Fruit fly (Drosophila melanogaster) whole organism, prepupa: Measurements from ENCODE around the gene CG31780.

Experiments used
- Blimp-1 ChIP-seq: fragments of 200-800 bp; sonication (Bioruptor generic); optimal IDR thresholded peaks from 3 replicates; lab custom pipeline; 2017; ENCODE audit warnings: missing biosample characterization, missing genetic modification characterization, mild to moderate bottlenecking, moderate library complexity, missing genetic modification reagents
- CG10631 ChIP-seq: fragments of 200-800 bp; sonication (Bioruptor generic); optimal IDR thresholded peaks from 2 replicates; lab custom pipeline; 2016; ENCODE audit warnings: missing biosample characterization, missing genetic modification characterization
- CG10669 ChIP-seq: fragments of 200-800 bp; sonication (Bioruptor generic); optimal IDR thresholded peaks from 3 replicates; lab custom pipeline; 2018; ENCODE audit warnings: missing biosample characterization, mild to moderate bottlenecking, missing genetic modification characterization, moderate library complexity
- CG11762 ChIP-seq: fragments of 200-800 bp; sonication (Bioruptor generic); optimal IDR thresholded peaks from 3 replicates; lab custom pipeline; 2016; ENCODE audit warnings: missing biosample characterization, missing genetic modification characterization; ENCODE audit not compliant: insufficient read depth
- CG11902 ChIP-seq: fragments of 200-800 bp; sonication (Bioruptor generic); optimal IDR thresholded peaks from 3 replicates; lab custom pipeline; 2016; ENCODE audit warnings: missing biosample characterization, missing genetic modification characterization
- CG15336 ChIP-seq: fragments of 200-800 bp; sonication (Bioruptor generic); IDR thresholded peaks from 2 replicates; pipeline ENCODE4 v1.3.6; 2022; ENCODE audit warnings: missing biosample characterization, missing genetic modification characterization
- CG1621 ChIP-seq: fragments of 200-800 bp; sonication (Bioruptor generic); optimal IDR thresholded peaks from 3 replicates; lab custom pipeline; 2018; ENCODE audit warnings: missing biosample characterization, mild to moderate bottlenecking, missing genetic modification characterization
- CG16779 ChIP-seq: fragments of 200-800 bp; sonication (Bioruptor generic); optimal IDR thresholded peaks from 3 replicates; lab custom pipeline; 2017; ENCODE audit warnings: missing biosample characterization, mild to moderate bottlenecking, missing genetic modification characterization
- CG3032 ChIP-seq: fragments of 200-800 bp; optimal IDR thresholded peaks from 2 replicates; lab custom pipeline; 2019; ENCODE audit warnings: missing biosample characterization, mild to moderate bottlenecking, missing genetic modification characterization, moderate library complexity
- CG31627 ChIP-seq: fragments of 200-800 bp; sonication (Bioruptor generic); optimal IDR thresholded peaks from 3 replicates; lab custom pipeline; 2016; ENCODE audit warnings: missing biosample characterization, missing genetic modification characterization
- CG32006 ChIP-seq: fragments of 200-800 bp; sonication (Bioruptor generic); optimal IDR thresholded peaks from 3 replicates; lab custom pipeline; 2017; ENCODE audit warnings: missing biosample characterization, mild to moderate bottlenecking, missing genetic modification characterization
- CG34406 ChIP-seq: fragments of 200-800 bp; sonication (Bioruptor generic); optimal IDR thresholded peaks from 3 replicates; lab custom pipeline; 2016; ENCODE audit warnings: missing biosample characterization, missing genetic modification characterization
- CG3919 ChIP-seq: fragments of 200-800 bp; sonication (Bioruptor generic); optimal IDR thresholded peaks from 3 replicates; lab custom pipeline; 2016; ENCODE audit warnings: missing biosample characterization, missing genetic modification characterization
- CG4318 ChIP-seq: fragments of 200-800 bp; sonication (Bioruptor generic); optimal IDR thresholded peaks from 3 replicates; lab custom pipeline; 2017; ENCODE audit warnings: missing biosample characterization, mild to moderate bottlenecking, missing genetic modification characterization
- CG6163 ChIP-seq: fragments of 200-800 bp; sonication (Bioruptor generic); IDR thresholded peaks from 3 replicates; pipeline ENCODE4 v1.3.6; 2022; ENCODE audit warnings: missing biosample characterization, missing genetic modification characterization
- CG6792 ChIP-seq: fragments of 200-800 bp; sonication (Bioruptor generic); optimal IDR thresholded peaks from 3 replicates; lab custom pipeline; 2016; ENCODE audit warnings: missing biosample characterization, missing genetic modification characterization
- CG6808 ChIP-seq: fragments of 200-800 bp; sonication (Bioruptor generic); optimal IDR thresholded peaks from 3 replicates; lab custom pipeline; 2017; ENCODE audit warnings: missing biosample characterization, missing genetic modification characterization, mild to moderate bottlenecking, moderate library complexity, missing genetic modification reagents
- CG6854 ChIP-seq: fragments of 200-800 bp; sonication (Bioruptor generic); optimal IDR thresholded peaks from 2 replicates; lab custom pipeline; 2017; ENCODE audit warnings: missing biosample characterization, mild to moderate bottlenecking, missing genetic modification characterization
- CG7368 ChIP-seq: fragments of 200-800 bp; sonication (Bioruptor generic); optimal IDR thresholded peaks from 3 replicates; lab custom pipeline; 2016; ENCODE audit warnings: missing biosample characterization, missing genetic modification characterization
- CG8119 ChIP-seq: fragments of 200-800 bp; sonication (Bioruptor generic); IDR thresholded peaks from 3 replicates; pipeline ENCODE4 v1.3.6; 2022; ENCODE audit warnings: missing biosample characterization, missing genetic modification characterization
- CG8319 ChIP-seq: fragments of 200-800 bp; sonication (Bioruptor generic); optimal IDR thresholded peaks from 3 replicates; lab custom pipeline; 2016; ENCODE audit warnings: missing biosample characterization, missing genetic modification characterization
- CG8632 ChIP-seq: fragments of 200-800 bp; sonication (Bioruptor generic); optimal IDR thresholded peaks from 3 replicates; lab custom pipeline; 2016; ENCODE audit warnings: missing biosample characterization, missing genetic modification characterization
- CG9139 ChIP-seq: fragments of 200-800 bp; sonication (Bioruptor generic); optimal IDR thresholded peaks from 3 replicates; lab custom pipeline; 2017; ENCODE audit warnings: missing biosample characterization, mild to moderate bottlenecking, missing genetic modification characterization
- Eip75B ChIP-seq: fragments of 200-800 bp; sonication (Bioruptor generic); optimal IDR thresholded peaks from 3 replicates; lab custom pipeline; 2016; ENCODE audit warnings: missing biosample characterization, missing genetic modification characterization
- Eip78C ChIP-seq: fragments of 200-800 bp; sonication (Bioruptor generic); peaks from one replicate; lab custom pipeline; 2016; ENCODE audit warnings: missing biosample characterization, missing genetic modification characterization
- Ets21C ChIP-seq: fragments of 200-800 bp; sonication (Bioruptor generic); optimal IDR thresholded peaks from 3 replicates; lab custom pipeline; 2016; ENCODE audit warnings: missing biosample characterization, missing genetic modification characterization
- Ets96B ChIP-seq: fragments of 200-800 bp; optimal IDR thresholded peaks from 2 replicates; lab custom pipeline; 2019; ENCODE audit warnings: missing biosample characterization, mild to moderate bottlenecking, missing genetic modification characterization, moderate library complexity
- Gug ChIP-seq: fragments of 200-800 bp; sonication (Bioruptor generic); IDR thresholded peaks from 2 replicates; pipeline ENCODE4 v1.3.6; 2022; ENCODE audit warnings: missing biosample characterization, missing genetic modification characterization
- Hr38 ChIP-seq: sonication (Bioruptor generic); optimal IDR thresholded peaks from 2 replicates; lab custom pipeline; 2016; ENCODE audit warnings: missing biosample characterization, missing genetic modification characterization
- Hr39 ChIP-seq: fragments of 200-800 bp; sonication (Bioruptor generic); optimal IDR thresholded peaks from 2 replicates; lab custom pipeline; 2016; ENCODE audit warnings: missing biosample characterization, missing genetic modification characterization
- Hr4 ChIP-seq: fragments of 200-800 bp; sonication (Bioruptor generic); optimal IDR thresholded peaks from 3 replicates; lab custom pipeline; 2016; ENCODE audit warnings: missing biosample characterization, missing genetic modification characterization
- Met ChIP-seq: fragments of 200-800 bp; sonication (Bioruptor generic); optimal IDR thresholded peaks from 3 replicates; lab custom pipeline; 2016; ENCODE audit warnings: missing biosample characterization, missing genetic modification characterization
- OdsH ChIP-seq: fragments of 200-800 bp; sonication (Bioruptor generic); optimal IDR thresholded peaks from 3 replicates; lab custom pipeline; 2016; ENCODE audit warnings: missing biosample characterization, missing genetic modification characterization
- Smox ChIP-seq: fragments of 200-800 bp; sonication (Bioruptor generic); optimal IDR thresholded peaks from 3 replicates; lab custom pipeline; 2016; ENCODE audit warnings: missing biosample characterization, missing genetic modification characterization
- Sox102F ChIP-seq: fragments of 200-800 bp; sonication (Bioruptor generic); optimal IDR thresholded peaks from 2 replicates; lab custom pipeline; 2016; ENCODE audit warnings: missing biosample characterization, mild to moderate bottlenecking, missing genetic modification characterization
- Sox14 ChIP-seq: fragments of 200-800 bp; sonication (Bioruptor generic); optimal IDR thresholded peaks from 3 replicates; lab custom pipeline; 2016; ENCODE audit warnings: missing biosample characterization, missing genetic modification characterization
- Sox15 ChIP-seq: fragments of 200-800 bp; sonication (Bioruptor generic); optimal IDR thresholded peaks from 3 replicates; lab custom pipeline; 2016; ENCODE audit warnings: missing biosample characterization, missing genetic modification characterization
- acj6 ChIP-seq: fragments of 200-800 bp; sonication (Bioruptor generic); optimal IDR thresholded peaks from 3 replicates; lab custom pipeline; 2016; ENCODE audit warnings: missing biosample characterization, missing genetic modification characterization
- cyc ChIP-seq: fragments of 200-800 bp; sonication (Bioruptor generic); optimal IDR thresholded peaks from 3 replicates; lab custom pipeline; 2016; ENCODE audit warnings: missing biosample characterization, missing genetic modification characterization
- dac ChIP-seq: fragments of 200-800 bp; sonication (Bioruptor generic); optimal IDR thresholded peaks from 2 replicates; lab custom pipeline; 2017; ENCODE audit warnings: missing biosample characterization, mild to moderate bottlenecking, missing genetic modification characterization
- dsx ChIP-seq: fragments of 200-800 bp; optimal IDR thresholded peaks from 3 replicates; lab custom pipeline; 2019; ENCODE audit warnings: missing biosample characterization, mild to moderate bottlenecking, missing genetic modification characterization, moderate library complexity; ENCODE audit not compliant: poor library complexity, severe bottlenecking
- eg ChIP-seq: fragments of 200-800 bp; sonication (Bioruptor generic); IDR thresholded peaks from 3 replicates; pipeline ENCODE4 v1.3.6; 2022; ENCODE audit warnings: missing biosample characterization, missing genetic modification characterization
- fd85E ChIP-seq: fragments of 200-800 bp; sonication (Bioruptor generic); optimal IDR thresholded peaks from 3 replicates; lab custom pipeline; 2016; ENCODE audit warnings: missing biosample characterization, missing genetic modification characterization
- fkh ChIP-seq: fragments of 200-800 bp; sonication (Bioruptor generic); optimal IDR thresholded peaks from 3 replicates; lab custom pipeline; 2017; ENCODE audit warnings: missing biosample characterization, mild to moderate bottlenecking, missing genetic modification characterization, moderate library complexity
- lz ChIP-seq: fragments of 200-800 bp; sonication (Bioruptor generic); optimal IDR thresholded peaks from 3 replicates; lab custom pipeline; 2016; ENCODE audit warnings: missing biosample characterization, missing genetic modification characterization
- net ChIP-seq: fragments of 200-800 bp; sonication (Bioruptor generic); optimal IDR thresholded peaks from 3 replicates; lab custom pipeline; 2016; ENCODE audit warnings: missing biosample characterization, missing genetic modification characterization
- pdm3 ChIP-seq: fragments of 200-800 bp; sonication (Bioruptor generic); optimal IDR thresholded peaks from 3 replicates; lab custom pipeline; 2016; ENCODE audit warnings: missing biosample characterization, missing genetic modification characterization
- salr ChIP-seq, 2 experiments: fragments of 200-800 bp; sonication (Bioruptor generic); optimal IDR thresholded peaks; 3 replicates each; lab custom pipeline; 2016 to 2018; ENCODE audit warnings: missing biosample characterization in 2 of 2, missing genetic modification characterization in 2 of 2, mild to moderate bottlenecking in 1 of 2
- spab ChIP-seq: fragments of 200-800 bp; sonication (Bioruptor generic); optimal IDR thresholded peaks from 2 replicates; lab custom pipeline; 2017; ENCODE audit warnings: missing biosample characterization, mild to moderate bottlenecking, missing genetic modification characterization, missing genetic modification reagents
- ss ChIP-seq, 2 experiments: fragments of 200-800 bp; sonication (Bioruptor generic); optimal IDR thresholded peaks; 2 replicates in 1 of 2; 3 replicates in 1 of 2; lab custom pipeline; 2017 to 2018; ENCODE audit warnings: mild to moderate bottlenecking in 2 of 2, missing biosample characterization in 2 of 2, missing genetic modification characterization in 2 of 2, moderate library complexity in 1 of 2
- svp ChIP-seq: fragments of 200-800 bp; sonication (Bioruptor generic); peaks from one replicate; lab custom pipeline; 2016; ENCODE audit warnings: missing biosample characterization, missing genetic modification characterization
- topi ChIP-seq: fragments of 200-800 bp; sonication (Bioruptor generic); optimal IDR thresholded peaks from 3 replicates; lab custom pipeline; 2016; ENCODE audit warnings: missing biosample characterization, missing genetic modification characterization
- vri ChIP-seq: fragments of 200-800 bp; sonication (Bioruptor generic); optimal IDR thresholded peaks from 3 replicates; lab custom pipeline; 2016; ENCODE audit warnings: missing biosample characterization, mild to moderate bottlenecking, missing genetic modification characterization

The CG31780 gene

dm6 chr2L:15743578-15743977 is 47.7 kb downstream of the CG31780 start:
- TF ChIP-seq CG3032 (tag; lab: Kevin White, UChicago) = peak; percentile 40
- TF ChIP-seq CG3919 (GFP tag; lab: Kevin White, UChicago) = peak; percentile 7
- no peak for TF ChIP-seq dsx (GFP tag; lab: Kevin White, UChicago)
- TF ChIP-seq svp (GFP tag; lab: Kevin White, UChicago) = peak; percentile 91
- no peak for TF ChIP-seq fkh (GFP tag; lab: Kevin White, UChicago)
- no peak for TF ChIP-seq ss (GFP tag; optimal IDR thresholded peaks at IDR 0.05; lab: Kevin White, UChicago)
- TF ChIP-seq Sox14 (GFP tag; lab: Kevin White, UChicago) = peak; percentile 96
- TF ChIP-seq Blimp-1 (GFP tag; lab: Kevin White, UChicago) = no peak
- peak; percentile 89 for TF ChIP-seq CG1621 (tag; lab: Kevin White, UChicago)
- TF ChIP-seq CG6792 (GFP tag; lab: Kevin White, UChicago) = peak; percentile 95
- TF ChIP-seq CG8632 (GFP tag; lab: Kevin White, UChicago) = peak; percentile 92
- TF ChIP-seq CG11902 (GFP tag; lab: Kevin White, UChicago) = peak; percentile 53
- TF ChIP-seq CG11762 (GFP tag; lab: Kevin White, UChicago) = no peak
- peak; percentile 92 for TF ChIP-seq CG34406 (GFP tag; lab: Kevin White, UChicago)
- TF ChIP-seq salr (GFP tag; optimal IDR thresholded peaks at IDR 0.05; lab: Kevin White, UChicago) = peak; percentile 80 to 88
- TF ChIP-seq CG16779 (tag; lab: Kevin White, UChicago) = peak; percentile 78
- TF ChIP-seq lz (GFP tag; lab: Kevin White, UChicago) = peak; percentile 97
- peak; percentile 48 for TF ChIP-seq cyc (GFP tag; lab: Kevin White, UChicago)
- TF ChIP-seq acj6 (GFP tag; lab: Kevin White, UChicago) = peak; percentile 96
- peak; percentile 95 for TF ChIP-seq CG10631 (GFP tag; lab: Kevin White, UChicago)
- peak; percentile 96 for TF ChIP-seq Sox102F
- TF ChIP-seq dac = no peak
- peak; percentile 48 for TF ChIP-seq CG7368 (GFP tag; lab: Kevin White, UChicago)
- TF ChIP-seq CG8119 (GFP tag; lab: Robert Waterston, UW) = 0 out of 3 replicates have a peak, but pooled peaks have one; percentile 54
- TF ChIP-seq fd85E (GFP tag; lab: Kevin White, UChicago) = no peak
- TF ChIP-seq CG10669 (GFP tag; lab: Kevin White, UChicago) = peak; percentile 32
- peak; percentile 85 for TF ChIP-seq net (GFP tag; lab: Kevin White, UChicago)
- TF ChIP-seq CG15336 (GFP tag; lab: Robert Waterston, UW) = no peak
- TF ChIP-seq CG31627 (GFP tag; lab: Kevin White, UChicago) = peak; percentile 98
- TF ChIP-seq Hr38 (GFP tag; lab: Kevin White, UChicago) = no peak
- TF ChIP-seq pdm3 = peak; percentile 94
- peak; percentile 19 for TF ChIP-seq CG6808 (GFP tag; lab: Kevin White, UChicago)
- TF ChIP-seq Eip75B = peak; percentile 95
- TF ChIP-seq topi (GFP tag; lab: Kevin White, UChicago) = peak; percentile 45
- peak; percentile 65 for TF ChIP-seq CG32006
- peak; percentile 35 for TF ChIP-seq Hr4 (GFP tag; lab: Kevin White, UChicago)
- TF ChIP-seq vri (GFP tag; lab: Kevin White, UChicago) = peak; percentile 94
- TF ChIP-seq Smox = peak; percentile 97
- TF ChIP-seq CG8319 (GFP tag; lab: Kevin White, UChicago) = no peak
- TF ChIP-seq CG6854 (GFP tag; lab: Kevin White, UChicago) = peak; percentile 54
- TF ChIP-seq Ets21C = peak; percentile 96
- TF ChIP-seq CG4318 (GFP tag; lab: Kevin White, UChicago) = peak; percentile 12
- peak; percentile 92 for TF ChIP-seq OdsH
- peak; percentile 81 for TF ChIP-seq CG6163 (GFP tag; lab: Robert Waterston, UW)
- TF ChIP-seq Met (GFP tag; lab: Kevin White, UChicago) = peak; percentile 96
- no peak for TF ChIP-seq CG9139 (GFP tag; lab: Kevin White, UChicago)
- peak; percentile 97 for TF ChIP-seq Hr39 (GFP tag; lab: Kevin White, UChicago)
- no peak for TF ChIP-seq Gug (GFP tag; lab: Robert Waterston, UW)
- peak; percentile 2 for TF ChIP-seq Ets96B (tag; lab: Kevin White, UChicago)
- no peak for TF ChIP-seq eg (GFP tag; lab: Robert Waterston, UW)
- TF ChIP-seq spab = peak; percentile 20
- peak; percentile 91 for TF ChIP-seq Sox15
- peak; percentile 88 for TF ChIP-seq Eip78C
